Worm (Caenorhabditis elegans) whole organism, L4 larva: Measurements from ENCODE around the gene C25F9.8.

Experiments used
- ceh-82 ChIP-seq: sonication (generic microtip); optimal IDR thresholded peaks from 2 replicates; lab custom pipeline; 2017; ENCODE audit warnings: missing biosample characterization, missing genetic modification characterization
- fkh-10 ChIP-seq: fragments of 150-350 bp; optimal IDR thresholded peaks from 2 replicates; lab custom pipeline; 2014; ENCODE audit warnings: missing biosample characterization, missing genetic modification reagents, missing genetic modification characterization
- nhr-10 ChIP-seq: fragments of 150-350 bp; optimal IDR thresholded peaks from 2 replicates; lab custom pipeline; 2014; ENCODE audit warnings: missing biosample characterization, missing genetic modification characterization
- nhr-237 ChIP-seq: sonication (generic microtip); optimal IDR thresholded peaks from 2 replicates; lab custom pipeline; 2017; ENCODE audit warnings: missing biosample characterization, missing genetic modification characterization

DNA sequence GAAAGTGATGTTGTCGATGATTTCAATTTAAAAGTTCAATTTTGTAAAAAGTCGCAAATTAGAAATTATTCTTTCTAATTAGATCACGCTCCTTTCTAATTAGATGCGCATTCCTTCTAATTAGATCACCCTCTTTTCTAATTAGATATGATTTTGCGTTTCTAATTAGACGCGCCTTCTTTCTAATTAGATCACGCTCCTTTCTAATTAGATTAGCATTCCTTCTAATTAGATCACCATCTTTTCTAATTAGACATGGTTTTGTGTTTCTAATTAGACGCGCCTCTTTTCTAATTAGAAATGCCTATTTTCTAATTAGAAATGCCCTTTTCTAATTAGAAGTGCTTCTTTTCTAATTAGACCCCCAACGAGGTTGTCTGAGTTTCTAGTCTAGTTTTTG, 38.1 kb upstream of the C25F9.8 start:
- TF ChIP-seq ceh-82 (tag; lab: Kevin White, UChicago) (no peak), fkh-10 (no peak), nhr-10 (tag; lab: Kevin White, UChicago) (no peak), nhr-237 (tag; lab: Kevin White, UChicago) (no peak)
